Fruit fly (Drosophila melanogaster) whole organism, wandering third instar larva: ENCODE results near the gene PXo.

ENCODE experiments used
- Abd-B ChIP-seq: fragments of >200 bp; optimal IDR thresholded peaks from 2 replicates; lab custom pipeline; 2017; ENCODE audit warnings: missing biosample characterization, missing genetic modification characterization
- Mio ChIP-seq: sonication (Bioruptor generic); optimal IDR thresholded peaks from 2 replicates; lab custom pipeline; 2016; ENCODE audit warnings: missing biosample characterization, missing genetic modification characterization
- N ChIP-seq: fragments of >200 bp; optimal IDR thresholded peaks from 2 replicates; lab custom pipeline; 2018; ENCODE audit warnings: missing biosample characterization, missing external identifiers, missing genetic modification characterization
- br ChIP-seq: fragments of 200-800 bp; sonication (Bioruptor generic); optimal IDR thresholded peaks from 2 replicates; lab custom pipeline; 2016; ENCODE audit warnings: missing biosample characterization, missing genetic modification characterization
- dl ChIP-seq, 2 experiments: fragments of 175-275, 200-275 bp in 1 of 2; fragments of 200-275 bp in 1 of 2; sonication (Bioruptor generic); optimal IDR thresholded peaks; lab custom pipeline; 2018; ENCODE audit warnings: mild to moderate bottlenecking in 2 of 2, missing biosample characterization in 2 of 2, missing genetic modification characterization in 2 of 2, moderate library complexity in 2 of 2; ENCODE audit not compliant: partially characterized antibody in 2 of 2, insufficient read depth in 1 of 2
- dsf ChIP-seq: sonication (Bioruptor generic); optimal IDR thresholded peaks from 2 replicates; lab custom pipeline; 2016; ENCODE audit warnings: missing biosample characterization, missing genetic modification characterization, borderline replicate concordance
- foxo ChIP-seq, 2 experiments: fragments of 200-800 bp; sonication (Bioruptor generic); optimal IDR thresholded peaks; 2 replicates in 1 of 2; 3 replicates in 1 of 2; lab custom pipeline; 2016 to 2017; ENCODE audit warnings: missing biosample characterization in 2 of 2, missing genetic modification characterization in 2 of 2
- fru ChIP-seq: fragments of 200-800 bp; sonication (Bioruptor generic); optimal IDR thresholded peaks from 3 replicates; lab custom pipeline; 2016; ENCODE audit warnings: missing biosample characterization, mild to moderate bottlenecking, missing genetic modification characterization
- h ChIP-seq: fragments of 200-800 bp; sonication (Bioruptor generic); optimal IDR thresholded peaks from 3 replicates; lab custom pipeline; 2016; ENCODE audit warnings: missing biosample characterization, mild to moderate bottlenecking, missing genetic modification characterization
- pan ChIP-seq: fragments of >200 bp; optimal IDR thresholded peaks from 2 replicates; lab custom pipeline; 2017
- psq ChIP-seq: fragments of 200-800 bp; sonication (Bioruptor generic); optimal IDR thresholded peaks from 3 replicates; lab custom pipeline; 2017; ENCODE audit warnings: missing biosample characterization, mild to moderate bottlenecking, missing genetic modification characterization, moderate library complexity
- rgr ChIP-seq: fragments of 200-800 bp; sonication (Bioruptor generic); optimal IDR thresholded peaks from 3 replicates; lab custom pipeline; 2016; ENCODE audit warnings: missing biosample characterization, mild to moderate bottlenecking, missing genetic modification characterization
- sage ChIP-seq: fragments of 200-800 bp; sonication (Bioruptor generic); optimal IDR thresholded peaks from 2 replicates; lab custom pipeline; 2016; ENCODE audit warnings: missing biosample characterization, mild to moderate bottlenecking, missing genetic modification characterization
- usp ChIP-seq: fragments of >200 bp; optimal IDR thresholded peaks from 2 replicates; lab custom pipeline; 2017; ENCODE audit warnings: missing biosample characterization, missing genetic modification characterization

dm6 chr3L:5941086-5941485, 20.0 kb upstream of the PXo start:
- TF ChIP-seq usp (no peak), fru (no peak), dl (GFP tag; optimal IDR thresholded peaks at IDR 0.05; lab: Kevin White, UChicago; ENCODE audit: insufficient read depth in 1 of 2, partially characterized antibody in 2 of 2) (no peak), Abd-B (GFP tag; lab: Kevin White, UChicago) (no peak), foxo (GFP tag; optimal IDR thresholded peaks at IDR 0.05; lab: Kevin White, UChicago) (peak in 1 of 2 experiments; percentile 1), dsf (GFP tag; lab: Kevin White, UChicago) (no peak), sage (GFP tag; lab: Kevin White, UChicago) (no peak), pan (lab: Kevin White, UChicago) (no peak), rgr (GFP tag; lab: Kevin White, UChicago) (no peak), Mio (GFP tag; lab: Kevin White, UChicago) (no peak), N (no peak), br (peak; percentile 19), h (GFP tag; lab: Kevin White, UChicago) (no peak), psq (GFP tag; lab: Kevin White, UChicago) (no peak)
